Fruit fly (Drosophila melanogaster) whole organism, embryonic: ENCODE data around the gene CG11699.

Experiments
- BEAF-32 ChIP-seq: fragments of 200-800 bp; sonication (Bioruptor generic); optimal IDR thresholded peaks from 3 replicates; lab custom pipeline; 2017; ENCODE audit warnings: missing biosample characterization, missing genetic modification characterization, mild to moderate bottlenecking, moderate library complexity, missing genetic modification reagents
- CG11085 ChIP-seq: fragments of 200-800 bp; sonication (Bioruptor generic); IDR thresholded peaks from 2 replicates; pipeline ENCODE4 v1.3.6; 2022; ENCODE audit warnings: missing biosample characterization, missing genetic modification characterization
- CG11504 ChIP-seq: fragments of 200-800 bp; sonication (Bioruptor generic); optimal IDR thresholded peaks from 3 replicates; lab custom pipeline; 2019; ENCODE audit warnings: missing biosample characterization, mild to moderate bottlenecking, missing genetic modification characterization, moderate library complexity
- CG13287 ChIP-seq: fragments of 200-800 bp; sonication (Bioruptor generic); IDR thresholded peaks from 2 replicates; pipeline ENCODE4 v1.3.6; 2022; ENCODE audit warnings: missing biosample characterization, missing genetic modification characterization; ENCODE audit not compliant: partially characterized antibody
- CG13296 ChIP-seq: fragments of 200-800 bp; sonication (Bioruptor generic); optimal IDR thresholded peaks from 3 replicates; lab custom pipeline; 2018; ENCODE audit warnings: missing biosample characterization, mild to moderate bottlenecking, missing genetic modification characterization
- CG14860 ChIP-seq: fragments of 200-800 bp; sonication (Bioruptor generic); IDR thresholded peaks from 3 replicates; pipeline ENCODE4 v1.3.6; 2022; ENCODE audit warnings: missing biosample characterization, missing genetic modification characterization; ENCODE audit not compliant: partially characterized antibody
- CG15479 ChIP-seq: fragments of 200-800 bp; sonication (Bioruptor generic); optimal IDR thresholded peaks from 3 replicates; lab custom pipeline; 2019; ENCODE audit warnings: missing biosample characterization, mild to moderate bottlenecking, missing genetic modification characterization, moderate library complexity
- CG16815 ChIP-seq: fragments of 200-800 bp; sonication (Bioruptor generic); optimal IDR thresholded peaks from 3 replicates; lab custom pipeline; 2017; ENCODE audit warnings: missing biosample characterization, mild to moderate bottlenecking, missing genetic modification characterization
- CG17186 ChIP-seq: fragments of 200-800 bp; sonication (Bioruptor generic); optimal IDR thresholded peaks from 3 replicates; lab custom pipeline; 2017; ENCODE audit warnings: missing biosample characterization, missing genetic modification reagents, missing genetic modification characterization
- CG17829 ChIP-seq: fragments of 200-800 bp; optimal IDR thresholded peaks from 2 replicates; lab custom pipeline; 2019; ENCODE audit warnings: missing biosample characterization, mild to moderate bottlenecking, missing genetic modification characterization, moderate library complexity
- CG18599 ChIP-seq: fragments of 200-800 bp; sonication (Bioruptor generic); optimal IDR thresholded peaks from 3 replicates; lab custom pipeline; 2017; ENCODE audit warnings: missing biosample characterization, missing genetic modification characterization, mild to moderate bottlenecking, moderate library complexity, missing genetic modification reagents
- CG2199 ChIP-seq: fragments of 200-800 bp; sonication (Bioruptor generic); IDR thresholded peaks from 3 replicates; pipeline ENCODE4 v1.3.6; 2022; ENCODE audit warnings: missing biosample characterization, missing genetic modification characterization
- CG2875 ChIP-seq: fragments of 200-800 bp; sonication (Bioruptor generic); optimal IDR thresholded peaks from 2 replicates; lab custom pipeline; 2017; ENCODE audit warnings: missing biosample characterization, mild to moderate bottlenecking, missing genetic modification characterization, missing genetic modification reagents
- CG30403 ChIP-seq: fragments of 200-800 bp; sonication (Bioruptor generic); optimal IDR thresholded peaks from 3 replicates; lab custom pipeline; 2016; ENCODE audit warnings: missing biosample characterization, missing genetic modification characterization
- CG30431 ChIP-seq: fragments of 200-800 bp; sonication (Bioruptor generic); optimal IDR thresholded peaks from 2 replicates; lab custom pipeline; 2017; ENCODE audit warnings: missing biosample characterization, missing genetic modification characterization
- CG3407 ChIP-seq: fragments of 200-800 bp; sonication (Bioruptor generic); optimal IDR thresholded peaks from 2 replicates; lab custom pipeline; 2018; ENCODE audit warnings: missing biosample characterization, mild to moderate bottlenecking, missing genetic modification characterization
- CG4360 ChIP-seq: fragments of 200-800 bp; sonication (Bioruptor generic); IDR thresholded peaks from 2 replicates; pipeline ENCODE4 v1.3.6; 2022; ENCODE audit warnings: missing biosample characterization, missing genetic modification characterization
- CG5180 ChIP-seq: fragments of 200-800 bp; sonication (Bioruptor generic); optimal IDR thresholded peaks from 3 replicates; lab custom pipeline; 2017; ENCODE audit warnings: missing biosample characterization, missing genetic modification characterization, mild to moderate bottlenecking, moderate library complexity, missing genetic modification reagents
- CG5245 ChIP-seq: fragments of 200-800 bp; sonication (Bioruptor generic); optimal IDR thresholded peaks from 3 replicates; lab custom pipeline; 2016; ENCODE audit warnings: missing biosample characterization, missing genetic modification characterization
- CG6254 ChIP-seq: fragments of 200-800 bp; sonication (Bioruptor generic); optimal IDR thresholded peaks from 3 replicates; lab custom pipeline; 2017; ENCODE audit warnings: mild to moderate bottlenecking, missing biosample characterization, missing genetic modification reagents, missing genetic modification characterization
- CG7839 ChIP-seq: fragments of 200-800 bp; sonication (Bioruptor generic); optimal IDR thresholded peaks from 3 replicates; lab custom pipeline; 2018; ENCODE audit warnings: missing biosample characterization, mild to moderate bottlenecking, missing genetic modification characterization, moderate library complexity
- CG9727 ChIP-seq: fragments of 200-800 bp; sonication (Bioruptor generic); optimal IDR thresholded peaks from 3 replicates; lab custom pipeline; 2017; ENCODE audit warnings: missing biosample characterization, mild to moderate bottlenecking, missing genetic modification characterization
- CG9932 ChIP-seq: fragments of 200-800 bp; sonication (Bioruptor generic); IDR thresholded peaks from 2 replicates; pipeline ENCODE4 v1.3.6; 2022; ENCODE audit warnings: missing biosample characterization, missing genetic modification characterization
- Dad ChIP-seq: fragments of 200-800 bp; sonication (Bioruptor generic); optimal IDR thresholded peaks from 3 replicates; lab custom pipeline; 2016; ENCODE audit warnings: missing biosample characterization, missing genetic modification characterization
- Dp ChIP-seq: fragments of 200-800 bp; sonication (Bioruptor generic); optimal IDR thresholded peaks from 2 replicates; lab custom pipeline; 2018; ENCODE audit warnings: missing biosample characterization, mild to moderate bottlenecking, missing genetic modification characterization, moderate library complexity
- Dref ChIP-seq: fragments of 200-800 bp; sonication (Bioruptor generic); IDR thresholded peaks from 2 replicates; pipeline ENCODE4 v1.3.6; 2022; ENCODE audit warnings: missing biosample characterization, missing genetic modification characterization
- HHEX ChIP-seq: fragments of 200-800 bp; sonication (Bioruptor generic); optimal IDR thresholded peaks from 3 replicates; lab custom pipeline; 2017; ENCODE audit warnings: missing biosample characterization, mild to moderate bottlenecking, missing genetic modification characterization, missing genetic modification reagents
- HLHmδ ChIP-seq: fragments of 200-800 bp; sonication (Bioruptor generic); optimal IDR thresholded peaks from 2 replicates; lab custom pipeline; 2018; ENCODE audit warnings: missing biosample characterization, mild to moderate bottlenecking, missing genetic modification characterization, moderate library complexity
- Lhr ChIP-seq: fragments of 200-800 bp; sonication (Bioruptor generic); optimal IDR thresholded peaks from 3 replicates; lab custom pipeline; 2017; ENCODE audit warnings: mild to moderate bottlenecking, missing biosample characterization, missing genetic modification reagents, missing genetic modification characterization
- Lpt ChIP-seq: fragments of >200 bp; optimal IDR thresholded peaks from 2 replicates; lab custom pipeline; 2018; ENCODE audit warnings: missing biosample characterization, missing genetic modification characterization
- Mes4 ChIP-seq: fragments of 200-800 bp; sonication (Bioruptor generic); optimal IDR thresholded peaks from 2 replicates; lab custom pipeline; 2016; ENCODE audit warnings: missing biosample characterization, missing genetic modification characterization
- NFAT ChIP-seq: fragments of 200-800 bp; sonication (Bioruptor generic); IDR thresholded peaks from 2 replicates; pipeline ENCODE4 v1.3.6; 2022; ENCODE audit warnings: missing biosample characterization, missing genetic modification characterization
- Side ChIP-seq: fragments of 200-800 bp; sonication (Bioruptor generic); optimal IDR thresholded peaks from 2 replicates; lab custom pipeline; 2016; ENCODE audit warnings: missing biosample characterization, missing genetic modification characterization
- Spps ChIP-seq: fragments of 200-800 bp; sonication (Bioruptor generic); optimal IDR thresholded peaks from 2 replicates; lab custom pipeline; 2018; ENCODE audit warnings: missing biosample characterization, mild to moderate bottlenecking, missing genetic modification characterization
- Usf ChIP-seq: fragments of 200-800 bp; sonication (Bioruptor generic); optimal IDR thresholded peaks from 2 replicates; lab custom pipeline; 2017; ENCODE audit warnings: missing genotype, missing biosample characterization, missing genetic modification characterization
- btn ChIP-seq: fragments of 200-800 bp; sonication (Bioruptor generic); optimal IDR thresholded peaks from 2 replicates; lab custom pipeline; 2016; ENCODE audit warnings: missing biosample characterization, missing genetic modification characterization
- dpn ChIP-seq, 2 experiments: fragments of 200-800 bp; sonication (Bioruptor generic); optimal IDR thresholded peaks; 3 replicates each; lab custom pipeline; 2016; ENCODE audit warnings: missing biosample characterization in 2 of 2, missing genetic modification characterization in 2 of 2
- dysf ChIP-seq: fragments of 200-800 bp; sonication (Bioruptor generic); IDR thresholded peaks from 3 replicates; pipeline ENCODE4 v1.3.6; 2022; ENCODE audit warnings: missing biosample characterization, missing genetic modification characterization
- exex ChIP-seq: fragments of 200-800 bp; sonication (Bioruptor generic); optimal IDR thresholded peaks from 4 replicates; lab custom pipeline; 2018; ENCODE audit warnings: missing biosample characterization, mild to moderate bottlenecking, missing genetic modification characterization, moderate library complexity
- eyg ChIP-seq: fragments of 200-800 bp; sonication (Bioruptor generic); optimal IDR thresholded peaks from 3 replicates; lab custom pipeline; 2016; ENCODE audit warnings: missing biosample characterization, missing genetic modification characterization
- ind ChIP-seq: fragments of 200-800 bp; sonication (Bioruptor generic); optimal IDR thresholded peaks from 3 replicates; lab custom pipeline; 2016; ENCODE audit warnings: missing biosample characterization, missing genetic modification characterization
- kay ChIP-seq: fragments of 200-800 bp; sonication (Bioruptor generic); optimal IDR thresholded peaks from 2 replicates; lab custom pipeline; 2016; ENCODE audit warnings: missing biosample characterization, missing genetic modification characterization
- lmd ChIP-seq: fragments of 200-800 bp; sonication (Bioruptor generic); IDR thresholded peaks from 2 replicates; pipeline ENCODE4 v1.3.6; 2022; ENCODE audit warnings: missing biosample characterization, missing genetic modification characterization
- maf-S ChIP-seq: fragments of 200-800 bp; sonication (Bioruptor generic); optimal IDR thresholded peaks from 2 replicates; lab custom pipeline; 2016; ENCODE audit warnings: missing biosample characterization, missing genetic modification characterization
- nerfin-2 ChIP-seq: fragments of 200-800 bp; sonication (Bioruptor generic); IDR thresholded peaks from 2 replicates; pipeline ENCODE4 v1.3.6; 2022; ENCODE audit warnings: missing biosample characterization, missing genetic modification characterization; ENCODE audit not compliant: partially characterized antibody
- onecut ChIP-seq: fragments of 200-800 bp; sonication (Bioruptor generic); IDR thresholded peaks from 2 replicates; pipeline ENCODE4 v1.3.6; 2022; ENCODE audit warnings: missing biosample characterization, missing genetic modification characterization
- org-1 ChIP-seq: fragments of 200-800 bp; sonication (Bioruptor generic); optimal IDR thresholded peaks from 2 replicates; lab custom pipeline; 2017; ENCODE audit warnings: missing biosample characterization, missing genetic modification characterization
- scrt ChIP-seq: fragments of 200-800 bp; sonication (Bioruptor generic); optimal IDR thresholded peaks from 2 replicates; lab custom pipeline; 2018; ENCODE audit warnings: missing biosample characterization, mild to moderate bottlenecking, missing genetic modification characterization, moderate library complexity
- seq ChIP-seq: fragments of 200-800 bp; sonication (Bioruptor generic); IDR thresholded peaks from 2 replicates; pipeline ENCODE4 v1.3.6; 2022; ENCODE audit warnings: missing biosample characterization, missing genetic modification characterization
- trh ChIP-seq: fragments of 200-800 bp; sonication (Bioruptor generic); optimal IDR thresholded peaks from 2 replicates; lab custom pipeline; 2016; ENCODE audit warnings: missing biosample characterization, missing genetic modification characterization
- usp ChIP-seq: fragments of >200 bp; optimal IDR thresholded peaks from 2 replicates; lab custom pipeline; 2017; ENCODE audit warnings: missing biosample characterization, missing genetic modification characterization
- vvl ChIP-seq: fragments of 200-800 bp; sonication (Bioruptor generic); IDR thresholded peaks from 2 replicates; pipeline ENCODE4 v1.3.6; 2022; ENCODE audit warnings: missing biosample characterization, missing genetic modification characterization

Gene CG11699

dm6 chrX:11548701-11549100 lies 21.7 kb upstream of the CG11699 start (continued):
- TF ChIP-seq CG16815 (GFP tag; lab: Kevin White, UChicago) (peak; percentile 23), Usf (GFP tag; lab: Kevin White, UChicago) (no peak), HHEX (GFP tag; lab: Kevin White, UChicago) (no peak), CG9932 (GFP tag; lab: Robert Waterston, UW) (no peak), HLHmδ (GFP tag; lab: Kevin White, UChicago) (no peak), Lhr (no peak), trh (no peak), dpn (GFP tag; optimal IDR thresholded peaks at IDR 0.05; lab: Kevin White, UChicago) (peak in 1 of 2 experiments; percentile 21), CG11504 (tag; lab: Kevin White, UChicago) (peak; percentile 57), Side (GFP tag; lab: Kevin White, UChicago) (peak; percentile 26), CG18599 (GFP tag; lab: Kevin White, UChicago) (peak; percentile 29), CG4360 (GFP tag; lab: Robert Waterston, UW) (no peak), CG6254 (GFP tag; lab: Kevin White, UChicago) (peak; percentile 9), onecut (GFP tag; lab: Robert Waterston, UW) (0 out of 2 replicates have a peak, but pooled peaks have one; percentile 24), CG30431 (GFP tag; lab: Kevin White, UChicago) (no peak), eyg (GFP tag; lab: Kevin White, UChicago) (no peak), seq (no peak), Dp (GFP tag; lab: Kevin White, UChicago) (no peak), Lpt (GFP tag; lab: Kevin White, UChicago) (no peak), CG13296 (GFP tag; lab: Kevin White, UChicago) (no peak), exex (no peak), dysf (GFP tag; lab: Robert Waterston, UW) (no peak), lmd (GFP tag; lab: Robert Waterston, UW) (peak; percentile 8; the same call in 1 of the 2 replicates), maf-S (GFP tag; lab: Kevin White, UChicago) (no peak), CG15479 (GFP tag; lab: Kevin White, UChicago) (no peak), btn (GFP tag; lab: Kevin White, UChicago) (peak; percentile 4), vvl (GFP tag; lab: Robert Waterston, UW) (peak; percentile 57), CG2875 (GFP tag; lab: Kevin White, UChicago) (peak; percentile 3), Spps (tag; lab: Kevin White, UChicago) (no peak), CG14860 (GFP tag; lab: Robert Waterston, UW) (no peak), usp (GFP tag; lab: Kevin White, UChicago) (no peak), CG11085 (no peak), CG7839 (tag; lab: Kevin White, UChicago) (peak; percentile 59), BEAF-32 (GFP tag; lab: Kevin White, UChicago) (no peak), CG5245 (GFP tag; lab: Kevin White, UChicago) (peak; percentile 38), Dref (no peak), CG17829 (tag; lab: Kevin White, UChicago) (peak; percentile 39), NFAT (no peak), CG9727 (GFP tag; lab: Kevin White, UChicago) (peak; percentile 54), CG2199 (no peak), CG17186 (GFP tag; lab: Kevin White, UChicago) (no peak)

dm6 chrX:11550078-11550477 lies 20.3 kb upstream of the CG11699 start:
- TF ChIP-seq Mes4 (GFP tag; lab: Kevin White, UChicago) = no peak
- peak; percentile 8 for TF ChIP-seq ind (GFP tag; lab: Kevin White, UChicago)
- TF ChIP-seq CG5180 (GFP tag; lab: Kevin White, UChicago) = no peak
- no peak for TF ChIP-seq kay (GFP tag; lab: Kevin White, UChicago)
- TF ChIP-seq CG30403 = peak; percentile 4
- no peak for TF ChIP-seq CG13287 (GFP tag; lab: Robert Waterston, UW)
- TF ChIP-seq CG7839 (tag; lab: Kevin White, UChicago) = peak; percentile 33
- TF ChIP-seq Dad = no peak
- TF ChIP-seq org-1 = peak; percentile 26
- TF ChIP-seq CG3407 (GFP tag; lab: Kevin White, UChicago) = no peak
- no peak for TF ChIP-seq nerfin-2 (GFP tag; lab: Robert Waterston, UW)
- no peak for TF ChIP-seq scrt (GFP tag; lab: Kevin White, UChicago)
- TF ChIP-seq lmd (GFP tag; lab: Robert Waterston, UW) = 0 out of 2 replicates have a peak, but pooled peaks have one; percentile 9
